Worm (Caenorhabditis elegans): ENCODE measurements around the gene F58E1.13.

F58E1.13 gene

ce11 chrII:1663516-1663915 lies 32.2 kb downstream of the F58E1.13 start, which contains the start of gene duxl-1 (continued):
- TF ChIP-seq unc-62 (GFP tag; optimal IDR thresholded peaks at IDR 0.05) (no peak), lin-14 (GFP tag; optimal IDR thresholded peaks at IDR 0.05) (peak; percentile 63), isw-1 (GFP tag; IDR thresholded peaks at IDR 0.05) (no peak), tlp-1 (tag; optimal IDR thresholded peaks at IDR 0.05) (no peak), snpc-4 (tag; optimal IDR thresholded peaks at IDR 0.05) (no peak), ceh-90 (tag; optimal IDR thresholded peaks at IDR 0.05) (no peak), lir-3 (tag; optimal IDR thresholded peaks at IDR 0.05; ENCODE audit: poor library complexity) (no peak), fkh-4 (tag; optimal IDR thresholded peaks at IDR 0.05; ENCODE audit: borderline replicate concordance) (no peak), hpl-2 (GFP tag; optimal IDR thresholded peaks at IDR 0.05) (no peak), lin-39 (tag; optimal IDR thresholded peaks at IDR 0.05) (no peak), fkh-10 (GFP tag; optimal IDR thresholded peaks at IDR 0.05) (no peak), nhr-47 (tag; optimal IDR thresholded peaks at IDR 0.05) (no peak), nhr-71 (tag; optimal IDR thresholded peaks at IDR 0.05) (no peak), zag-1 (tag; optimal IDR thresholded peaks at IDR 0.05) (no peak), C34B4.2 (tag; optimal IDR thresholded peaks at IDR 0.05) (no peak), ceh-88 (GFP tag; IDR thresholded peaks at IDR 0.05) (no peak), grh-1 (GFP tag; IDR thresholded peaks at IDR 0.05) (no peak), ama-1 (optimal IDR thresholded peaks at IDR 0.05) (no peak), skn-1 (tag; optimal IDR thresholded peaks at IDR 0.05) (no peak), nhr-11 (tag; optimal IDR thresholded peaks at IDR 0.05) (no peak), irx-1 (tag; optimal IDR thresholded peaks at IDR 0.05) (no peak), unc-98 (GFP tag; IDR thresholded peaks at IDR 0.05) (no peak), dpl-1 (GFP tag; optimal IDR thresholded peaks at IDR 0.05) (peak in 2 of 3 experiments; percentile 7 to 15), unc-30 (tag; optimal IDR thresholded peaks at IDR 0.05) (no peak), xbp-1 (tag; optimal IDR thresholded peaks at IDR 0.05) (no peak), nhr-28 (tag; optimal IDR thresholded peaks at IDR 0.05) (no peak), nhr-90 (tag; optimal IDR thresholded peaks at IDR 0.05; ENCODE audit: poor library complexity) (peak; percentile 21), snu-23 (GFP tag; optimal IDR thresholded peaks at IDR 0.05) (no peak), C16A3.4 (tag; optimal IDR thresholded peaks at IDR 0.05) (no peak), ets-5 (GFP tag; IDR thresholded peaks at IDR 0.05) (no peak), sup-37 (GFP tag; optimal IDR thresholded peaks at IDR 0.05) (no peak), blmp-1 (tag; optimal IDR thresholded peaks at IDR 0.05) (no peak), alr-1 (tag; optimal IDR thresholded peaks at IDR 0.05; ENCODE audit: borderline replicate concordance) (no peak), lin-15B (tag; optimal IDR thresholded peaks at IDR 0.05) (no peak), jun-1 (tag; optimal IDR thresholded peaks at IDR 0.05) (no peak), nhr-20 (tag; optimal IDR thresholded peaks at IDR 0.05) (peak; percentile 13), ceh-63 (GFP tag; optimal IDR thresholded peaks at IDR 0.05) (no peak), hlh-4 (tag; optimal IDR thresholded peaks at IDR 0.05) (no peak), swsn-7 (tag; optimal IDR thresholded peaks at IDR 0.05) (no peak), nhr-84 (tag; optimal IDR thresholded peaks at IDR 0.05) (no peak), unc-130 (tag; optimal IDR thresholded peaks at IDR 0.05) (no peak), dsc-1 (tag; optimal IDR thresholded peaks at IDR 0.05) (no peak), fkh-8 (tag; optimal IDR thresholded peaks at IDR 0.05) (no peak), sox-4 (tag; optimal IDR thresholded peaks at IDR 0.05) (no peak), nhr-77 (tag; optimal IDR thresholded peaks at IDR 0.05) (no peak), egl-13 (tag; optimal IDR thresholded peaks at IDR 0.05) (no peak), mdl-1 (tag; optimal IDR thresholded peaks at IDR 0.05) (peak in 1 of 2 experiments; percentile 12), lsy-2 (tag; optimal IDR thresholded peaks at IDR 0.05) (peak in 1 of 2 experiments; percentile 38), mab-9 (GFP tag; IDR thresholded peaks at IDR 0.05) (no peak), nhr-12 (tag; optimal IDR thresholded peaks at IDR 0.05) (no peak), efl-3 (GFP tag; optimal IDR thresholded peaks at IDR 0.05) (no peak), ztf-11 (tag; optimal IDR thresholded peaks at IDR 0.05) (no peak), C04F5.9 (tag; optimal IDR thresholded peaks at IDR 0.05) (no peak), unc-86 (tag; optimal IDR thresholded peaks at IDR 0.05) (no peak), vab-15 (tag; optimal IDR thresholded peaks at IDR 0.05) (no peak)
